Worm (Caenorhabditis elegans): Measurements from ENCODE around the gene twk-14.

DNA sequence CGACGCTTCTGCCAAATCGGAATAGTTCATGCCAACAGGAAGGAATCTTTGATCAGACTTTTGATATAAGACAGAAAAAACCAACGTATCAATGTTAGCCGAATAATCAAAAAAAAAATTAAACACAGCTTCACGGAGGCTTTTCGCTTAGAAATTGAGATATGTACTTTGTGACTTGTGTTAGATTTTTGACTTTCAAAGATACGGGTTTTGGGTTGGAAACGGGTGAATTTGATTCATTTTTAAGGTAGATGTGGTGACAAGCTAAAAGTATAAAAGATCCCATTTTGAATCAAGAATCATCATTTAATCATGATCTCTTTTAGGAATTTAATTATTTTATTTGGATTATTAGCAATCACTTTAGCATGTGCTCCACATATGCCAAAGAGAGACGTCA lies 6.8 kb upstream of the twk-14 start, which contains the start of gene K01D12.8:
- no peak for TF ChIP-seq lsl-1 (GFP tag; optimal IDR thresholded peaks at IDR 0.05)
- no peak for TF ChIP-seq ztf-22 (GFP tag; optimal IDR thresholded peaks at IDR 0.05)
- no peak for TF ChIP-seq ceh-40 (GFP tag; IDR thresholded peaks at IDR 0.05)
- TF ChIP-seq unc-62 (GFP tag; optimal IDR thresholded peaks at IDR 0.05) = no peak
- TF ChIP-seq lin-40 (tag; optimal IDR thresholded peaks at IDR 0.05) = no peak
- TF ChIP-seq sdz-38 (tag; optimal IDR thresholded peaks at IDR 0.05) = no peak
- TF ChIP-seq F23B12.7 (tag; optimal IDR thresholded peaks at IDR 0.05; ENCODE audit: insufficient read depth) = no peak
- no peak for TF ChIP-seq chd-7 (tag; optimal IDR thresholded peaks at IDR 0.05)

All from whole organism, young adult.